Worm (Caenorhabditis elegans): ENCODE results near the gene pen-2.

pen-2 gene

DNA sequence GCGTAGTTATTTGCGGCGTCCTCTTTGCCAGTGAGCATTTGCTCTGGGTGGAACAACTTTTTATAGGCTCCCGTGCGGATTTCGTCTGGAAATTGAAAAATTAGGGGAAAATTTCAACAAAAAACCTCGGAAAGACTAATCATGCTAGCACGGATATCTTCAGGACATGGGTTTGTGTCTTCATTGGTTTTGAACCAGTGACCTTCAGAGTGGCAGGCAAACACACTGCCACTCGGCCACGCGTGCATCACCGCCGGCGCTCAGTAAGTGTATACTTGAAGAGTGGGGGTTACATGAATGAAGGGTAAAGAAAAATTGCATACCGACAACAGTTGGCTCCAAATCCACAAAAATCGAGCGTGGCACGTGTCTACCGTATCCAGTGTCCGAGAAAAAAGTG, 28.1 kb downstream of the pen-2 start (continued):
- peak; percentile 84 for TF ChIP-seq hlh-13 (GFP tag; optimal IDR thresholded peaks at IDR 0.05)
- TF ChIP-seq hlh-30 (tag; optimal IDR thresholded peaks at IDR 0.05; ENCODE audit: insufficient read depth): peak; percentile 53
- TF ChIP-seq syd-9 (tag; optimal IDR thresholded peaks at IDR 0.05): peak; percentile 76
- peak; percentile 78 for TF ChIP-seq C08G9.2 (tag; optimal IDR thresholded peaks at IDR 0.05)
- TF ChIP-seq fkh-10 (GFP tag; optimal IDR thresholded peaks at IDR 0.05): peak; percentile 83
- TF ChIP-seq F13H6.1 (tag; optimal IDR thresholded peaks at IDR 0.05): peak; percentile 59
- TF ChIP-seq ttx-3 (tag; optimal IDR thresholded peaks at IDR 0.05): peak; percentile 84
- TF ChIP-seq ref-2 (tag; optimal IDR thresholded peaks at IDR 0.05): peak; percentile 83
- TF ChIP-seq dve-1 (tag; optimal IDR thresholded peaks at IDR 0.05): peak; percentile 89
- peak; percentile 64 for TF ChIP-seq T23F11.4 (GFP tag; optimal IDR thresholded peaks at IDR 0.05)
- no peak for TF ChIP-seq ama-1 (optimal IDR thresholded peaks at IDR 0.05)
- TF ChIP-seq npax-4 (tag; optimal IDR thresholded peaks at IDR 0.05): peak; percentile 72
- peak; percentile 79 for TF ChIP-seq ceh-18 (tag; optimal IDR thresholded peaks at IDR 0.05)
- peak; percentile 78 for TF ChIP-seq hlh-15 (tag; optimal IDR thresholded peaks at IDR 0.05)
- peak; percentile 81 for TF ChIP-seq ceh-34 (tag; optimal IDR thresholded peaks at IDR 0.05)
- TF ChIP-seq pros-1 (tag; optimal IDR thresholded peaks at IDR 0.05): no peak
- peak; percentile 69 for TF ChIP-seq nfya-1 (tag; optimal IDR thresholded peaks at IDR 0.05)
- TF ChIP-seq tbx-7 (tag; optimal IDR thresholded peaks at IDR 0.05): peak; percentile 47
- peak; percentile 65 for TF ChIP-seq K09A11.1 (tag; optimal IDR thresholded peaks at IDR 0.05; ENCODE audit: insufficient read depth)
- peak; percentile 24 for TF ChIP-seq ceh-22 (tag; optimal IDR thresholded peaks at IDR 0.05)
- TF ChIP-seq hlh-6 (tag; optimal IDR thresholded peaks at IDR 0.05): peak; percentile 95
- TF ChIP-seq lim-6 (tag; optimal IDR thresholded peaks at IDR 0.05): peak; percentile 56
- peak; percentile 90 for TF ChIP-seq gmeb-2 (tag; optimal IDR thresholded peaks at IDR 0.05)
- peak; percentile 79 for TF ChIP-seq unc-3 (GFP tag; conservative IDR thresholded peaks at IDR 0.05)
- peak; percentile 68 for TF ChIP-seq unc-3 (tag; optimal IDR thresholded peaks at IDR 0.05)
- peak; percentile 16 for TF ChIP-seq mec-3 (tag; optimal IDR thresholded peaks at IDR 0.05; ENCODE audit: borderline replicate concordance)
- peak; percentile 68; the same call in 1 of the 2 replicates for TF ChIP-seq ceh-45 (GFP tag; IDR thresholded peaks at IDR 0.05)
- TF ChIP-seq ceh-48 (tag; optimal IDR thresholded peaks at IDR 0.05): peak; percentile 75
- TF ChIP-seq ceh-19 (GFP tag; optimal IDR thresholded peaks at IDR 0.05): peak; percentile 88
- peak; percentile 93 for TF ChIP-seq ceh-6 (GFP tag; optimal IDR thresholded peaks at IDR 0.05)
- TF ChIP-seq pha-4 (tag; optimal IDR thresholded peaks at IDR 0.05): no peak
- TF ChIP-seq unc-42 (tag; optimal IDR thresholded peaks at IDR 0.05): peak; percentile 62
- TF ChIP-seq lin-11 (tag; optimal IDR thresholded peaks at IDR 0.05): peak; percentile 82
- TF ChIP-seq rnt-1 (tag; optimal IDR thresholded peaks at IDR 0.05): peak; percentile 69
- peak; percentile 67 for TF ChIP-seq ceh-31 (tag; optimal IDR thresholded peaks at IDR 0.05)
- TF ChIP-seq Y22D7AL.16 (tag; optimal IDR thresholded peaks at IDR 0.05): peak; percentile 91
- TF ChIP-seq ceh-24 (tag; optimal IDR thresholded peaks at IDR 0.05): peak; percentile 61
- TF ChIP-seq pag-3 (tag; optimal IDR thresholded peaks at IDR 0.05; ENCODE audit: borderline replicate concordance): peak; percentile 50
- no peak for TF ChIP-seq unc-55 (GFP tag; optimal IDR thresholded peaks at IDR 0.05)
- peak; percentile 87 for TF ChIP-seq eyg-1 (tag; optimal IDR thresholded peaks at IDR 0.05)
- TF ChIP-seq nhr-232 (tag; optimal IDR thresholded peaks at IDR 0.05): peak; percentile 88
- TF ChIP-seq che-1 (tag; optimal IDR thresholded peaks at IDR 0.05): peak; percentile 89
- peak; percentile 83 for TF ChIP-seq sdc-2 (tag; optimal IDR thresholded peaks at IDR 0.05)
- TF ChIP-seq tbx-2 (tag; optimal IDR thresholded peaks at IDR 0.05): peak; percentile 84
- peak; percentile 90 for TF ChIP-seq elt-2 (tag; optimal IDR thresholded peaks at IDR 0.05)
- peak; percentile 77 for TF ChIP-seq fax-1 (tag; optimal IDR thresholded peaks at IDR 0.05)
- peak; percentile 35 for TF ChIP-seq ets-4 (tag; optimal IDR thresholded peaks at IDR 0.05)
- TF ChIP-seq pqm-1 (tag; optimal IDR thresholded peaks at IDR 0.05): peak; percentile 27
- TF ChIP-seq dmd-4 (tag; optimal IDR thresholded peaks at IDR 0.05; ENCODE audit: borderline replicate concordance): peak; percentile 74
- peak; percentile 43 for TF ChIP-seq hlh-8 (tag; optimal IDR thresholded peaks at IDR 0.05)

All from whole organism, late embryonic.